Worm (Caenorhabditis elegans) whole organism, L1 larva: ENCODE measurements around the gene F45D3.4.

Experiments used
- elt-2 ChIP-seq: sonication (generic microtip); optimal IDR thresholded peaks from 2 replicates; lab custom pipeline; 2016; ENCODE audit warnings: missing genetic modification characterization, mild to moderate bottlenecking, inconsistent platforms, missing compliant biosample characterization, missing genetic modification reagents
- isw-1 ChIP-seq: fragments of 200-800 bp; sonication (Bioruptor generic); IDR thresholded peaks from 2 replicates; pipeline ENCODE4 v1.3.6; 2022; ENCODE audit warnings: missing genetic modification characterization, missing compliant biosample characterization
- lin-13 ChIP-seq: fragments of 150-350 bp; optimal IDR thresholded peaks from 2 replicates; lab custom pipeline; 2014; ENCODE audit warnings: missing biosample characterization, missing genetic modification reagents, missing genetic modification characterization
- lin-15B ChIP-seq: fragments of 150-350 bp; sonication (generic microtip); optimal IDR thresholded peaks from 3 replicates; lab custom pipeline; 2014; ENCODE audit warnings: missing biosample characterization, missing genetic modification characterization
- nhr-12 ChIP-seq: sonication (generic microtip); optimal IDR thresholded peaks from 2 replicates; lab custom pipeline; 2017; ENCODE audit warnings: missing biosample characterization, missing genetic modification characterization
- unc-86 ChIP-seq: sonication (generic microtip); optimal IDR thresholded peaks from 2 replicates; lab custom pipeline; 2016; ENCODE audit warnings: missing genetic modification characterization, missing compliant biosample characterization

DNA sequence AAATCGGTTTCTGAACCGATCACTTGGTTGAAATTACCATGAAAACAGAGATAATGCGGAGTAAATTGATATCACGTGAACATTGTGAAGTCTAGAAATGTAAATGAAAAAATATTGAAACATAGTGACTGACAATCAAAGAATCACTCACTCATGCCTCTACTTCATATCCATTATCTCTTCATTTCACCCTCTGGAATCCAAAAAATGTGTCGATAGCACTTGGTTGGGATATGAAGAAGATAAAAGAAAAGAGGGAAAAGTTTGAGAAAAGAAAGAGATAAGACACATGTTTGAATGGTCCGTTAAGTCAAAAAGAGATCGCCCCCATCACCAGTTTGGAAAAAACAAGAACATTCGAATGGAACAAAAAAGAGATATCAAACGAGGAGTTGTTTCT is 35.2 kb downstream of the F45D3.4 start:
- no peak for TF ChIP-seq lin-13 (GFP tag; lab: Kevin White, UChicago)
- TF ChIP-seq lin-15B (tag; lab: Kevin White, UChicago), result no peak
- TF ChIP-seq elt-2 (tag; lab: Kevin White, UChicago), result no peak
- no peak for TF ChIP-seq unc-86 (tag; lab: Kevin White, UChicago)
- no peak for TF ChIP-seq nhr-12
- TF ChIP-seq isw-1 (GFP tag; lab: Robert Waterston, UW), result no peak
